Worm (Caenorhabditis elegans): ENCODE measurements around the gene F47B10.4.

- TF ChIP-seq him-1 (tag; optimal IDR thresholded peaks at IDR 0.05) (no peak), dao-5 (tag; optimal IDR thresholded peaks at IDR 0.05) (no peak), W03F9.2 (tag; optimal IDR thresholded peaks at IDR 0.05) (no peak)
Observed at ce11 chrX:10900079-10900724, 9.1 kb downstream of the F47B10.4 start, which contains the start of gene suca-1.

Data from whole organism, L4/young adult.